Worm (Caenorhabditis elegans) whole organism, L2 larva: ENCODE measurements around the gene srz-71.

Experiments used
- C34F6.9 ChIP-seq: fragments of 150-350 bp; optimal IDR thresholded peaks from 2 replicates; lab custom pipeline; 2014; ENCODE audit warnings: missing biosample characterization, missing genetic modification characterization
- F13H6.1 ChIP-seq: sonication (generic microtip); optimal IDR thresholded peaks from 2 replicates; lab custom pipeline; 2016; ENCODE audit warnings: missing genetic modification characterization, missing compliant biosample characterization
- R02D3.7 ChIP-seq: fragments of 150-350 bp; optimal IDR thresholded peaks from 2 replicates; lab custom pipeline; 2014; ENCODE audit warnings: missing biosample characterization, missing genetic modification characterization
- Y55F3AM.14 ChIP-seq: fragments of 200-800 bp; sonication (Bioruptor generic); optimal IDR thresholded peaks from 2 replicates; lab custom pipeline; 2018; ENCODE audit warnings: mild to moderate bottlenecking, missing genetic modification characterization, missing compliant biosample characterization
- ZK546.5 ChIP-seq: sonication (generic microtip); optimal IDR thresholded peaks from 2 replicates; lab custom pipeline; 2017; ENCODE audit warnings: missing biosample characterization, missing genetic modification characterization
- alr-1 ChIP-seq: fragments of 150-350 bp; optimal IDR thresholded peaks from 2 replicates; lab custom pipeline; 2014; ENCODE audit warnings: missing biosample characterization, missing genetic modification characterization
- blmp-1 ChIP-seq: sonication (generic microtip); optimal IDR thresholded peaks from 2 replicates; lab custom pipeline; 2017; ENCODE audit warnings: missing genetic modification characterization, mild to moderate bottlenecking, missing compliant biosample characterization, antibody characterized with exemption, moderate library complexity; ENCODE audit not compliant: insufficient read depth
- egl-27 ChIP-seq: sonication (generic microtip); optimal IDR thresholded peaks from 3 replicates; lab custom pipeline; 2017; ENCODE audit warnings: missing biosample characterization, missing genetic modification reagents, missing genetic modification characterization
- elt-1 ChIP-seq: fragments of 150-350 bp; optimal IDR thresholded peaks from 2 replicates; lab custom pipeline; 2014; ENCODE audit warnings: missing biosample characterization, missing genetic modification characterization
- fos-1 ChIP-seq: fragments of 150-350 bp; optimal IDR thresholded peaks from 2 replicates; lab custom pipeline; 2014; ENCODE audit warnings: missing biosample characterization, missing genetic modification characterization
- gmeb-1 ChIP-seq: fragments of 150-350 bp; optimal IDR thresholded peaks from 2 replicates; lab custom pipeline; 2014; ENCODE audit warnings: missing biosample characterization, missing genetic modification characterization
- lin-11 ChIP-seq: fragments of 150-350 bp; sonication (generic microtip); optimal IDR thresholded peaks from 2 replicates; lab custom pipeline; 2014; ENCODE audit warnings: missing biosample characterization, missing genetic modification characterization, inconsistent platforms, mixed read lengths
- lin-13 ChIP-seq: fragments of 150-350 bp; optimal IDR thresholded peaks from 2 replicates; lab custom pipeline; 2014; ENCODE audit warnings: missing biosample characterization, missing genetic modification reagents, missing genetic modification characterization
- lin-39 ChIP-seq: fragments of 150-350 bp; optimal IDR thresholded peaks from 2 replicates; lab custom pipeline; 2014; ENCODE audit warnings: missing biosample characterization, missing genetic modification reagents, missing genetic modification characterization
- mbf-1 ChIP-seq: sonication (generic microtip); optimal IDR thresholded peaks from 2 replicates; lab custom pipeline; 2017; ENCODE audit warnings: missing biosample characterization, missing genetic modification characterization
- mdl-1 ChIP-seq, 2 experiments: fragments of 150-350 bp in 1 of 2; sonication (generic microtip) in 1 of 2; optimal IDR thresholded peaks; 2 replicates each; lab custom pipeline; 2017; ENCODE audit warnings: missing biosample characterization in 2 of 2, missing genetic modification characterization in 2 of 2
- nhr-10 ChIP-seq: sonication (generic microtip); optimal IDR thresholded peaks from 2 replicates; lab custom pipeline; 2017; ENCODE audit warnings: missing biosample characterization, missing genetic modification characterization
- nhr-12 ChIP-seq: fragments of 150-350 bp; optimal IDR thresholded peaks from 2 replicates; lab custom pipeline; 2014; ENCODE audit warnings: missing biosample characterization, missing genetic modification characterization
- nhr-129 ChIP-seq: fragments of 150-350 bp; optimal IDR thresholded peaks from 2 replicates; lab custom pipeline; 2014; ENCODE audit warnings: missing biosample characterization, missing genetic modification characterization
- nhr-21 ChIP-seq: fragments of 150-350 bp; optimal IDR thresholded peaks from 2 replicates; lab custom pipeline; 2014; ENCODE audit warnings: missing biosample characterization, missing genetic modification characterization
- nhr-23 ChIP-seq: fragments of 150-350 bp; optimal IDR thresholded peaks from 2 replicates; lab custom pipeline; 2014; ENCODE audit warnings: missing biosample characterization, missing genetic modification reagents, missing genetic modification characterization
- nhr-237 ChIP-seq: fragments of 150-350 bp; optimal IDR thresholded peaks from 2 replicates; lab custom pipeline; 2014; ENCODE audit warnings: missing biosample characterization, missing genetic modification characterization
- nhr-25 ChIP-seq: fragments of 150-350 bp; sonication (generic microtip); optimal IDR thresholded peaks from 3 replicates; lab custom pipeline; 2014; ENCODE audit warnings: missing biosample characterization, missing genetic modification characterization
- nhr-6 ChIP-seq: fragments of 150-350 bp; optimal IDR thresholded peaks from 2 replicates; lab custom pipeline; 2014; ENCODE audit warnings: missing biosample characterization, missing genetic modification characterization
- peb-1 ChIP-seq: fragments of 150-350 bp; optimal IDR thresholded peaks from 2 replicates; lab custom pipeline; 2014; ENCODE audit warnings: missing biosample characterization, missing genetic modification characterization
- sem-4 ChIP-seq: fragments of 150-350 bp; optimal IDR thresholded peaks from 2 replicates; lab custom pipeline; 2014; ENCODE audit warnings: missing biosample characterization, missing genetic modification reagents, missing genetic modification characterization
- skn-1 ChIP-seq: sonication (generic microtip); optimal IDR thresholded peaks from 2 replicates; lab custom pipeline; 2017; ENCODE audit warnings: missing biosample characterization, missing genetic modification characterization
- snpc-4 ChIP-seq: fragments of 150-350 bp; optimal IDR thresholded peaks from 2 replicates; lab custom pipeline; 2014; ENCODE audit warnings: missing biosample characterization, missing genetic modification characterization
- unc-39 ChIP-seq: fragments of 150-350 bp; optimal IDR thresholded peaks from 2 replicates; lab custom pipeline; 2014; ENCODE audit warnings: missing biosample characterization, missing genetic modification characterization
- unc-55 ChIP-seq: fragments of 150-350 bp; sonication (generic microtip); optimal IDR thresholded peaks from 3 replicates; lab custom pipeline; 2014; ENCODE audit warnings: missing biosample characterization, missing genetic modification reagents, missing genetic modification characterization
- unc-62 ChIP-seq: fragments of 150-350 bp; optimal IDR thresholded peaks from 2 replicates; lab custom pipeline; 2014; ENCODE audit warnings: missing biosample characterization, missing genetic modification reagents, missing genetic modification characterization
- ztf-1 ChIP-seq: fragments of 200-800 bp; sonication (Bioruptor generic); conservative IDR thresholded peaks from 2 replicates; pipeline ENCODE4 v1.3.6; 2022; ENCODE audit warnings: missing genetic modification characterization, missing compliant biosample characterization
- ztf-4 ChIP-seq: fragments of 150-350 bp; optimal IDR thresholded peaks from 2 replicates; lab custom pipeline; 2014; ENCODE audit warnings: missing biosample characterization, missing genetic modification characterization

Gene srz-71

DNA sequence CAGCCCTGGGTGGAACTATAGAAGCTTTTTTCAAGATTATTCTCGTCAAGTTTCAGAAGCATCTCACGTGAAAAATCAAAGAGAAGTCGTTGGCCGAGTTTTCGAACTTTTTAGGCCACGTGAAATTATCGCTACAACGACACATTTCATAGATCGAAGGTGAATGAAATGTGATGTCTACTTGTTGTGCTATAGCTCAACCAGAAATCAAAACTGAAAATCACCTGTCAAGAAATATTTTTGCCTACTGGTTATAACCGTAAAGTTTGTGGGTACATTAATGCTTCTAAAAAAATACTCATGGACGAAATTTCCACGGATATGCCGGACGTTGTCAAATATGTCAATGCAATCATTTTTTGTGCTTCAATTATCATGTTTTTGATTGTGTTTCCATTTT is 2.4 kb downstream of the srz-71 start, which contains the start of gene srz-38:
Gene srz-38 (plus strand): TSS at position 301 of the 400 bp plus-strand sequence.
- TF ChIP-seq blmp-1 (tag; lab: Kevin White, UChicago) (no peak), unc-39 (tag; lab: Kevin White, UChicago) (no peak), alr-1 (no peak), lin-11 (tag; lab: Kevin White, UChicago) (no peak), nhr-25 (tag; lab: Kevin White, UChicago) (no peak)

DNA sequence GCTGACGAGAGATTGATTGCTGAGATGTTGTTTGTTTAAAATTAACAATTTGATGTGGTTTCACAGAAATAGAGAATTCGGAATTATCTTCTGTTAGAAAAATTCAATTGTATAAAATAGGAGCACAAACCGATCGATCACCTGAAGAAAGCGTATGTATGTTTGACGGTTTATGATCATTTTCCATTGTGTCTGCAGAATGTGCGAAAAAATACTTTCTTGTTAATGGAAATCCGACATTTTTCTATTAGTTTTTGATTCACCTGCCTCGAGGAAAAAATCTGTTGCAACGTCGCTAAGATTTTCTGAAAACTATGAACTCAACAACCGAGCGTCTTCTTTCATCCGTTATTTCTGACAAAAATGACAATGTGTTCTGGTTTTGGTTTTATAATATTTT is 4.0 kb downstream of the srz-71 start, which contains the start of gene C35D6.13:
Gene C35D6.13 (plus strand): TSS at position 301 of the 400 bp plus-strand sequence.
- TF ChIP-seq mdl-1 (tag; optimal IDR thresholded peaks at IDR 0.05; lab: Kevin White, UChicago) = no peak
- TF ChIP-seq Y55F3AM.14 (GFP tag; lab: Kevin White, UChicago) = no peak
- no peak for TF ChIP-seq lin-11 (tag; lab: Kevin White, UChicago)
- no peak for TF ChIP-seq ztf-1
- no peak for TF ChIP-seq fos-1 (tag; lab: Kevin White, UChicago)
- no peak for TF ChIP-seq peb-1
- TF ChIP-seq ZK546.5 (tag; lab: Kevin White, UChicago) = no peak
- TF ChIP-seq nhr-12 (tag; lab: Kevin White, UChicago) = no peak
- TF ChIP-seq sem-4 (tag; lab: Kevin White, UChicago) = no peak
- no peak for TF ChIP-seq nhr-129
- TF ChIP-seq unc-39 (tag; lab: Kevin White, UChicago) = no peak
- TF ChIP-seq unc-62 (GFP tag; lab: Kevin White, UChicago) = no peak
- TF ChIP-seq C34F6.9 (tag; lab: Kevin White, UChicago) = no peak
- TF ChIP-seq mbf-1 (tag; lab: Kevin White, UChicago) = no peak
- no peak for TF ChIP-seq lin-39 (tag; lab: Kevin White, UChicago)
- no peak for TF ChIP-seq F13H6.1 (tag; lab: Kevin White, UChicago)
- no peak for TF ChIP-seq nhr-10
- TF ChIP-seq nhr-6 (tag; lab: Kevin White, UChicago) = no peak

- TF ChIP-seq ztf-1 (no peak), lin-13 (GFP tag; lab: Kevin White, UChicago) (no peak), snpc-4 (tag; lab: Kevin White, UChicago) (no peak), lin-39 (tag; lab: Kevin White, UChicago) (no peak)
These were observed 13.8 kb downstream of the srz-71 start, which contains the start of gene C35D6.3 for ce11 chrIV:16346514-16346913. Gene C35D6.3 (plus strand): TSS chrIV:16346814.

DNA sequence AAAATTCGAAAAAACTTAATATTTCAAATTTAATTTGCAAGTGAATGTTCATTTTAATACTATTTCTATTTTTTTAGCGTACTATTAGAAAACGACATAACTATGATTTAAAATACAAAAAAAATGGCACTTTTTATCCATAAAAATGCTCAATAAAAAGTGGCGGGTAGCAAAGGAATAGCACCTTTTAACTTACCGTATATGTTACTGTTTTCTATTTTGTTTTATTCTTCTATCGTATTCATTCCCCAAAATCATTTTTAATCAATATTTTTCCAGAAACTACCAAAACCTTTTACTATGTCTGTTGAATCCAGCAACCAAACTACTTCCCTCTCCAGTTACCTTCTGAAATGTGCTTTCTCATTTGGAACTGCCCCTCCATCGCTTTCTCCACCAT is 18.0 kb downstream of the srz-71 start, which contains the start of gene C35D6.4:
Gene C35D6.4 (plus strand): TSS at position 301 of the 400 bp plus-strand sequence.
- no peak for TF ChIP-seq gmeb-1 (tag; lab: Kevin White, UChicago)
- no peak for TF ChIP-seq R02D3.7
- TF ChIP-seq, all 48 proteins: peak for 0

DNA sequence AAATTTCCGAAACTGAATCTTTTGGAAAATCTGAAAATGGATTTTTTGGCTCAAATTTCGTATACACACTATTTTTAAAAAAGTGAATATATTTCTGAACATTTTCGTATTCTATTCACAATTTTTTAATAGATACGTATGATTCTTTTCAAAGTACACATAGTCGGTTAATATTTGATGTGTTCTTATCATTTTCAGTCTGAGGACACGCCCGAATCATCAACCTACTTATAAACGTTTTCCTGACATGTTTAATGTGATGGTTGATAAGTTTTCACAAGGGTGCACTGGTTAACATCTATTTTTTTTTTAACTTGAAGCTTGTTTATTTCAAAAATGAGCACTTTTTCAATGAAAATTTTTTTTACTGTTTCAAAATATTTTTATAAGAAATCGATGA is 31.9 kb downstream of the srz-71 start:
- TF ChIP-seq egl-27 (tag; lab: Kevin White, UChicago) (no peak), nhr-6 (tag; lab: Kevin White, UChicago) (no peak), nhr-129 (no peak), mdl-1 (tag; optimal IDR thresholded peaks at IDR 0.05; lab: Kevin White, UChicago) (no peak), mbf-1 (tag; lab: Kevin White, UChicago) (no peak), lin-11 (tag; lab: Kevin White, UChicago) (no peak), skn-1 (tag; lab: Kevin White, UChicago) (no peak), elt-1 (tag; lab: Kevin White, UChicago) (no peak), ztf-4 (no peak), fos-1 (tag; lab: Kevin White, UChicago) (no peak), nhr-12 (tag; lab: Kevin White, UChicago) (no peak), nhr-23 (no peak), blmp-1 (tag; lab: Kevin White, UChicago) (no peak), nhr-21 (tag; lab: Kevin White, UChicago) (no peak), Y55F3AM.14 (GFP tag; lab: Kevin White, UChicago) (no peak), nhr-237 (no peak), unc-55 (GFP tag; lab: Kevin White, UChicago) (no peak)
